Worm (Caenorhabditis elegans): ENCODE data around the gene M01B2.12.

DNA sequence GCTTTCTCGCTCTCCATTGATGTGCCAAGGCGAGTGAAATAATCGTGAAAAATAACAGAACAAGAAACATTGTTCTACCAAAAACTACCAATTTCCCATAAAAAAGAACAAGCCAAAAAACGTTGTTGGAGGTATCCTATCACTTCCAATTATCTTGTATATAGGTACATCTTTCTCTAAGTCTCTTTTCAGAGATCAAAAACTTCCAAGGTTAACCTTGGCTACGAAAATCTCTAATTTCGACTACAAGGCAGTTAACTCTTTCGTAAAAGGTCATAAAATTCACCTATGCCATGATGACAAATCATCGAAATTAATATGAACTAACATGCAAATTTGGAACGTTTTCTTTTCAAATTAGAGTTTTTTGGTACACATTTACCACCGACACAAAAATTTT lies 23.8 kb upstream of the M01B2.12 start, which contains the start of gene cyp-34A1:
- TF ChIP-seq ceh-82 (tag; optimal IDR thresholded peaks at IDR 0.05), result no peak
- peak; percentile 19 for TF ChIP-seq nhr-25 (tag; optimal IDR thresholded peaks at IDR 0.05)
- TF ChIP-seq elt-2 (tag; optimal IDR thresholded peaks at IDR 0.05), result no peak
- no peak for TF ChIP-seq mdl-1 (tag; optimal IDR thresholded peaks at IDR 0.05)
- no peak for TF ChIP-seq skn-1 (tag; optimal IDR thresholded peaks at IDR 0.05)
- no peak for TF ChIP-seq snpc-4 (tag; optimal IDR thresholded peaks at IDR 0.05)
- TF ChIP-seq lin-39 (tag; optimal IDR thresholded peaks at IDR 0.05), result no peak
